Fruit fly (Drosophila melanogaster) whole organism: ENCODE data around the gene fwe.

Experiments
- CG8478 ChIP-seq: fragments of >200 bp; optimal IDR thresholded peaks from 2 replicates; lab custom pipeline; 2018; ENCODE audit warnings: inconsistent platforms
- Dll ChIP-seq: fragments of >200 bp; optimal IDR thresholded peaks from 2 replicates; lab custom pipeline; 2017
- EcR ChIP-seq, 2 experiments: fragments of >200 bp; optimal IDR thresholded peaks; 2 replicates each; lab custom pipeline; 2017; ENCODE audit warnings: missing biosample characterization in 2 of 2, missing genetic modification characterization in 2 of 2, missing genetic modification reagents in 2 of 2
- pan ChIP-seq: fragments of >200 bp; optimal IDR thresholded peaks from 2 replicates; lab custom pipeline; 2017
- psq ChIP-seq: fragments of >200 bp; optimal IDR thresholded peaks from 2 replicates; lab custom pipeline; 2017
- usp ChIP-seq: fragments of >200 bp; optimal IDR thresholded peaks from 2 replicates; lab custom pipeline; 2017; ENCODE audit warnings: missing biosample characterization, missing genetic modification characterization, mixed read lengths

Gene fwe

DNA sequence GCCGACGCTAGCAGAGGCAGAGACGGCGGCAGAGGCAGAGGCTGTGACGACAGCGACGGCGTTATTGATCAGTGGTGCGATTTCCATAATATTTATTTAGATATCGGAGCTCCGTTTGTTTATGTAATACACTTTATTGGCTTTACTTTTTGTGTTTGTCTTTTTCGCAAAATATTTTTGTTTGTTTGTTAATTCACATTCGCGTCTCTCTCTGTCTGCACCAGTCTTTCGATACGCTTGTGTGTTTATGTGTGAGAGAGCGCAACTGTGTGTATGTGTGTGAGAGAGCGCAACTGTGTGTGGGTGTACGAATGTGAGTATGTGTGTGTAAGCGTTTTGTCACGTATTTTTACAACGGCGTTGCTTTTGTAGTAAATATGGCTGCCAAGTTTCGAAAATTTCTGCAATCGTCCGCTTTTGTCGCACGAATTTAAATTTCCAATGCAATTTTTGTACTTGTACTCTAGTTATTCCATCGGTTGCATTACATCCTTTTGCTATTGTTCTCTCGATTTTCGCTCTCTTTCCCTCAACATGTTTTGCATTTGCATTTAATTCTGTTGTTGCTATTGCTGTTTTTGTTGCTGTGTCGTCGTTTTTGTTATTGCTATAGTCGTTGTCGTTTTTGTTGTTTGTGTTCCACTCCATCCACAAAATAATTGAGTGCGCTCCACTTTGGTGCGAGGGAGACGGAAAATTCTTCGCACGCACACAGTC lies 9.4 kb upstream of the fwe start:
- TF ChIP-seq pan (no peak), EcR (GFP tag; optimal IDR thresholded peaks at IDR 0.05; lab: Kevin White, UChicago) (peak in 1 of 2 experiments; percentile 5), usp (GFP tag; lab: Kevin White, UChicago) (no peak), CG8478 (peak; percentile 76), psq (lab: Kevin White, UChicago) (no peak)

DNA sequence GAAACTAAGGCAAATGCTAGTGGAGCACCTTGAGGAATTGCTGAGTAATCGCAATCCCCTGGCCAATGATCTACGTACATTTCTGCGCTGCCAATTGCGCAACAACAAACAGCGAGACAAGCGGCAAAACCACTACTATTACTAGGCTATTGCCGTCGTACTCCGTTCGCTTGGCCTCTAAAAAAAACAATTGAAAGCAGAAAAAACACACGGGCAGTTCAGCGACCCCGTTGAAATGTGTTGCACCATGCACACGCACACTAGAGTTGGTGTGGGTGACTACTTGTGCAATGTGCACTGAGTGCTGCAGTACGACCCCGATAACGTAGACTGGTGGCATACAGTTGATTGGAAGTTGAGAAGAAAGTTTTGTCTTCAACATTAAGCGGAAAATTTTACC lies 8.3 kb upstream of the fwe start:
- peak; percentile 49 to 97 for TF ChIP-seq EcR (GFP tag; optimal IDR thresholded peaks at IDR 0.05; lab: Kevin White, UChicago)
- TF ChIP-seq psq (lab: Kevin White, UChicago), result no peak

DNA sequence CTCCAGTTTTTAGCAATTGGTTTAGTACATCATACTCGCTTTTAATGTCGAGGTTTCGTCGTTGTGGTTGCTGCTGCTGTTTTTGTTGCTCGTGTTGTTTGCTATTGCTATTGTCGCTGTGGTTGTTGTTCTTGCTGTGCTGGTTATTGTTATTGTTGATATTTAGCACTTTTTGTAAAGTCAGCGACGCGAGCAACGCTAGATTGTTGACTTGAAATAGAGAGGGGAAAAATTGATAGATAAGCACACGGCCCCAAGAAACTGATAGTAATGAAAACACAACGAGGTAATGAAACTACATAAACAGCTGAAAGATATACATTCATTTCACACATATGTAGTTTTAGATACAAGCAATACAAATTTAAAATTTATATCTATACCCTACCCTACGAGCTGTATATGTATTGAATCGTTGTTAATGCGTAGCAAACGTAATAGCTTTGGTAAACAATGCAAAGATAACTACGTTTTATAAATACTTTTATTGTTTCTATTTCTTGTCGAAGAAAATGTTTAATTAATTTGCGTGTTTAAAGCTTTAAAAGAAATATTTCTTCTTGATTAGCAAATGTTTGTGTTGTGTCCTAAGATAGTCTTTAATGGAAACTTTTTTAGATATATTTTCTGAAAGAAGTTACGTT lies 7.7 kb upstream of the fwe start:
- no peak for TF ChIP-seq pan
- TF ChIP-seq CG8478, result no peak
- TF ChIP-seq EcR (GFP tag; optimal IDR thresholded peaks at IDR 0.05; lab: Kevin White, UChicago), result no peak
- TF ChIP-seq psq (lab: Kevin White, UChicago), result no peak
- no peak for TF ChIP-seq Dll
- TF ChIP-seq usp (GFP tag; lab: Kevin White, UChicago), result no peak

DNA sequence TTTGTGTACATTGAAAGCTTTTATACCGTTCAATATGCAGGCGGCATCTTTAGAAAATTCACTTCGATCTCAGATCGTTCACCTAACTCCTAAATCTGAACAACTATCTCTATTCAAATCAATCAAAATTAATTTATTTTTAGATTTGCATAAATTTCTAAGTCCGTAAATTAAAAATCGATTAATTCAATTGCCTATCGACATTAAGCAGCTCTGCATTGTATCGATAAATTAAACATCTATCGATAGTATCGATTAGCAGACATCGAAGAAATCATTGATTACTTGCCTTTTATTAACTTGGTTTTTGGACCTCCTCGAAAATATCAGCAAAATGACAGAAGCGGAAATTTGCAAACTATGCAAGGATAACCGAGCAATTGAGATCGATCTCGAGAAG lies 504 bp upstream of the fwe start, which contains the start of gene CkIIalpha-i1:
Gene CkIIalpha-i1 (plus strand): TSS at position 266 of the 400 bp plus-strand sequence.
- TF ChIP-seq EcR (GFP tag; optimal IDR thresholded peaks at IDR 0.05; lab: Kevin White, UChicago) (no peak), pan (no peak)

DNA sequence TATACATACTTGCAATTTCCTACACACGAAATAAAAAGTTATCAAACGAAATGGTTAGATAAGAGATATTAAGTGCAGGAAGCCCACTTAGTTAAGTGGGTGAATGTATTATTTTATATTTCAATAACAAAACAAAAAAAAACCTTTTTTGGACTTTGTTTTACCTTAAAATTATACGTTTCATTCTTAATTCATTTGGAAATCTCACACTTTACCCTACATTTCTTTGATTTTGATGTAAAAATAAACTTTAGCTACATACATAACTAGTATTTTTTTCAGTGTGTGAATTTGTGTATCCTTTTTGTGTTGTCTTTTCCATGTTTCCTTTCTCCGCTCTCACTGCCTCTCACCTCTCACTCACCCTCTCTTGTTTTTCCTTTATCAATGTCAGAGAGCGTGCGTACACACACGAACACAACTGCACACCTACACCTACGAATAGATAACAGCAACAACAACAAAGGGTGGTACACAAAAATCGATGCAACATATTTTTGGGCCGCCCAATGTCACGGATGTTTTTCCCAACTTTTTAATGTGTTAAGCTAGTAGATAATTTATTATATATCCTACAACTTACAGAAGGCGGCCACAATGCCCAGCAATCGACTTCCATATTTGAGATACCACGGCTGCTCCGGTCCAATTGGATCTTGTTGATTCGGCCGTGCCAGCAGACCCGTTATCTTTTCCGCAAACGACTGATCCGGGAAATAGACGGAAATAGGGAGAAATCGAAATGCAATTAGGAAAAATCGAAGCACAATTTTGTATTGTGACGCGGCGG lies 662 bp downstream of the fwe start:
- TF ChIP-seq psq (lab: Kevin White, UChicago) (no peak), CG8478 (peak; percentile 34)

DNA sequence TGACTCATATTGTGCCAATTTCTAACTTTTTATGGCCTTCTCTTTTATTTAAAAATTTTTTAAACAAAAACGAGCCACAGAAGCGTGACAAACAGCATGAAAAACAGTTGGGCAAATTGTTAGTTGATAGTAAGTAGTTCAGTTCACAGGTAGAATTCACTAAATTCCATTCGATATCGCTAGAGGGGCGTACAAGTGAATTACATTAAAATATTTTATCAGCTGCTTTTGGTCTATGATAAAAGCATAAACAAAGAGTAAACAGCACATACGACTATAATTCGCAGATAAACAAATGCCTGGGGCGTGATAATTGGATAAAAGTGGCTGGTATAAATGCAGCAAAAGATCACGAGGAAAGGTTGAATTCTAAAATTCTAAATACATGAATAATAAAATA lies 2.2 kb downstream of the fwe start:
- no peak for TF ChIP-seq usp (GFP tag; lab: Kevin White, UChicago)
- TF ChIP-seq pan, result no peak
- no peak for TF ChIP-seq EcR (GFP tag; optimal IDR thresholded peaks at IDR 0.05; lab: Kevin White, UChicago)
- TF ChIP-seq psq (lab: Kevin White, UChicago), result no peak
- no peak for TF ChIP-seq Dll
- no peak for TF ChIP-seq CG8478

DNA sequence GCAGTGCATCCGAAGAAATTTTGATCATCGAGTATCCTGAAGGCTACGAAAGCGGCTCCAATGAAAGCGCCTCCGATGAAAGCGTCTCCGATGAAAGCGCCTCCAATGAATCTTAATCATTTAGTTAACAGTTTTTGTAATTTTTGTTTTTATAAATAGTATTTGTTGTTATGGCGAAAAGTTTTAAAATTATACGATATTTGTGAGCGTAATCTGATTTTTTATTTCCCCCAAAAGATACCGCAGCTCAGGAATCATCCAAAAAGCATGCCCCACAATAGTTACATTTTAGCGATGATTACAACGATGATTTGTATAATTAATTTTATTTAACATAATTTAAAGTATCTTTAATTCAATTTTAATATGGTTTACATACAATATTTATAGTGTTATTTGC lies 6.4 kb downstream of the fwe start:
- TF ChIP-seq usp (GFP tag; lab: Kevin White, UChicago) (no peak), Dll (no peak), CG8478 (no peak), EcR (GFP tag; optimal IDR thresholded peaks at IDR 0.05; lab: Kevin White, UChicago) (no peak), pan (no peak), psq (lab: Kevin White, UChicago) (no peak)

DNA sequence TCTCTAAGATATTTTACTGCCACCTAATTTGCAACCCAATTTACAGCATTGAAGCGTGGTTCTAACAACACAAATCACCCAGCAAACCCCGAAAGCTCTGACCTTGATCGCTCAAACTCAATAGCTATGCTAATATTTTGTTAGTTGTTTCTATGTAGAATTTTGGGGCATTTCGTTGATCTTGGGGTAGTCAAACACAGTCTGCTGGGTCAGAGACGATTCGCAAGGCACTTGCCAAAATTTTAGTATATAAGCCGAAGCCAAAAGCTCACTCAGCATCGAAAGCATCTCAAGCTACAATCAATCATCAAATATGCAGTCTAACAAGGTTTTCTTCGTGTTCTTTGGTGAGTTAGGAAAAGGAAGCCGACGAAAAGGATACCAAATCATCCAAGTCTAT lies 7.0 kb downstream of the fwe start, which contains the start of gene CG13445:
Gene CG13445 (plus strand): TSS at position 301 of the 400 bp plus-strand sequence.
- TF ChIP-seq Dll, result no peak
- TF ChIP-seq EcR (GFP tag; optimal IDR thresholded peaks at IDR 0.05; lab: Kevin White, UChicago), result no peak
- TF ChIP-seq psq (lab: Kevin White, UChicago), result no peak
- no peak for TF ChIP-seq usp (GFP tag; lab: Kevin White, UChicago)
- no peak for TF ChIP-seq CG8478
- TF ChIP-seq pan, result no peak

DNA sequence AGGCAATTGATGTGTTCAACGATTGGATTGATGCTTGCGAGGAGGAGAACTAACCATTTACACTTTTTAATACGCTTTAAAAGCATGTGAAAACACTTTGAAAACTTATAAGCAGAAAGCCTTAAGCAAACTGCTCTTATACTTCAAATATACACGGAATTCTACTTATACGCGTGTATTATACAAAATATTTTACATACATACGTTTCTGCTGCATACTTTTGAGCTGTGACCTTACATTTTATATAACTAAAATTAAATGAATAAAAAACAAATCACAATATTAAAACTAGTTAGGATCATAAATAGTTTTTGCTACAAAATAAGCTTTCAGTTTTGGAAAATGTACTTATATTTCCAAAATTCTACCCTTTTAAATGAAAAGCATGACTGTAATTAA lies 7.5 kb downstream of the fwe start:
- TF ChIP-seq CG8478, result no peak

DNA sequence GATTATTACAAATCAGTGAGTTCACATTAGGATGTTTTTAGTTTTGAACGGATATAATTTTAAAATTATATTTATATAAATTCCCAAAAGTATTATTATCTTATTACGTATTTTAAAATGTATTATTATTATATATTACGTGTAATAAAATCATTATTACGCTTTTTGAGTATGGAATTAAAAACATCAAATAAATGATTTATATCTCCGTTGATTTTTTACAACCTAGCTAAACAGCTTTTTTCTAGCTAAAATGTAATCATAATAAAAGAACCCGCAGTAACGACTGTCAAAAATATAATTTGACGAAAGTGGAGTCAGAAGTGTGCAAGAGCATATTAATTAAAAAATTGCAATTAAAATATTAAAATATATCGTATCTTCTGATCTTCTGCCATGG lies 8.2 kb downstream of the fwe start, which contains the start of gene CG6244:
Gene CG6244 (plus strand): TSS at position 301 of the 400 bp plus-strand sequence.
- TF ChIP-seq psq (lab: Kevin White, UChicago) (no peak), EcR (GFP tag; optimal IDR thresholded peaks at IDR 0.05; lab: Kevin White, UChicago) (no peak)

DNA sequence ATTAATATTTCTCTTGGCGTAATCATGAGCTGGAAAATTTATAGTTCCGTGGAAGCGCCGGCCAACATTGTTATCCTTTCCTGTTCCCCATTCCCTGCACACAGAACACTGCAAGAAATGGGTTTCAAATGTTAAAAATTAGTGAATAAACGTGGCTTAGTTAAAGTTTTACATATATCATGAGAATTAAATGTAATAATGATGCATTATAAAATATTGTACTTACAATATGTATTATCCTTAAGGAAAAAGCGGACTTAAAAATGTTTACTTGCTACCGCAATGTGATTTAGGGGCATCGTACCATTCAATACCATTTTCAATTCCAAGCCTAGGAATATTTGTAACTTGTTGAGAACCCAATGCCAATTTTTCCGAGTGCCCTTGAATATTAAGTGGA lies 13.6 kb downstream of the fwe start:
- TF ChIP-seq psq (lab: Kevin White, UChicago) (no peak), usp (GFP tag; lab: Kevin White, UChicago) (no peak), EcR (GFP tag; optimal IDR thresholded peaks at IDR 0.05; lab: Kevin White, UChicago) (no peak), Dll (no peak), CG8478 (no peak), pan (no peak)

DNA sequence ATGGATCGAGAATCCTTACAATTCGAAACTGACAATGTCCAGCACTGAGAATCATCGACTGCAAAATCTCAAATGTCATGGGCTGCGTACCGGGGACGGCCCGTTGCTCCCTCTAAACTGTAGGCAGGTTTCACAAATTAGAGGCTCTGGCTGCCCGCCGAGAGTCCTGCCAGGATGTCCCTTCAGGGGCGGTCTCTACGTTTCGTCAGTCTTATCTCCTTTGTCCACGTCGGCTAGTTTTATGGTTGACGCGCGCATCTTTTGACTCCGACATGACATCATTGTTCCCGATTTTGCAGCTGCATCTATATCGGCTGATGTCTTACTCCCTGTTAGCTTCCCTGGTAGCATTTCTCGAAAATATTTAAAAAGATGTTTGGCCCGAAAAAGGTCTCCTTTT lies 14.1 kb downstream of the fwe start:
- TF ChIP-seq pan (no peak), psq (lab: Kevin White, UChicago) (no peak)

DNA sequence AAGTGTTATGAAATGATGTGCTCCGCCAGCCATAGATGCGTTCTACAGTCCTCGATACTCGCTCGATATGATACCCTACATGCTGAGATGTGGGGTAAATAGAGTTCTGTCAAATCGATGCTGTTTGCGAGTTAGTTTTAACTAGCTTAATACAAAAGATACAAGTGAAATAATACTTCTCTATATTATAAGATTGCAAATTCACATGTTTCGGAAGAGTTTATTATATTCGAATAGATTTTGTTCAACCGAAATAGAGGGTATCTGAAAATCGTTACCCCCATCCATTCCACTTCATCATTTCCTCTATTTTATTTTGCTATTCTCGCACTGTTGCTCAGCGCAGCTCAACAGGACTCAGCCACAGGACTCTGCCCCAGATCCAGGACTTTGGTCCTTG lies 21.9 kb downstream of the fwe start:
- TF ChIP-seq usp (GFP tag; lab: Kevin White, UChicago) (no peak), EcR (GFP tag; optimal IDR thresholded peaks at IDR 0.05; lab: Kevin White, UChicago) (no peak), pan (no peak), psq (lab: Kevin White, UChicago) (no peak), CG8478 (no peak), Dll (no peak)
